Worm (Caenorhabditis elegans) whole organism, L1 larva: ENCODE measurements around the gene Y39B6A.34.
A peak's percentile ranks its signal among the peaks of the same experiment; 100 is the strongest.

Source experiments
- C04F5.9 ChIP-seq: sonication (generic microtip); optimal IDR thresholded peaks from 2 replicates; lab custom pipeline; 2016; ENCODE audit warnings: missing genetic modification characterization, missing compliant biosample characterization
- aha-1 ChIP-seq: fragments of 150-350 bp; optimal IDR thresholded peaks from 2 replicates; lab custom pipeline; 2014; ENCODE audit warnings: missing biosample characterization, missing genetic modification characterization
- blmp-1 ChIP-seq: fragments of 150-350 bp; optimal IDR thresholded peaks from 2 replicates; lab custom pipeline; 2014; ENCODE audit warnings: missing biosample characterization, missing genetic modification characterization
- ces-1 ChIP-seq: fragments of 150-350 bp; optimal IDR thresholded peaks from 2 replicates; lab custom pipeline; 2014; ENCODE audit warnings: missing biosample characterization, missing genetic modification reagents, missing genetic modification characterization
- dpl-1 ChIP-seq, 3 experiments: fragments of 150-350 bp in 2 of 3; sonication (generic microtip) in 1 of 3; optimal IDR thresholded peaks; 2 replicates each; lab custom pipeline; 2014 to 2017; ENCODE audit warnings: missing biosample characterization in 3 of 3, missing genetic modification characterization in 3 of 3, missing genetic modification reagents in 3 of 3
- efl-1 ChIP-seq, 4 experiments: fragments of 150-350 bp; optimal IDR thresholded peaks in 3 of 4; peaks in 1 of 4; 1 replicate in 1 of 4; 2 replicates in 3 of 4; lab custom pipeline; 2014; ENCODE audit warnings: missing biosample characterization in 2 of 4, missing genetic modification characterization in 2 of 4, missing genetic modification reagents in 2 of 4
- efl-3 ChIP-seq: fragments of 200-800 bp; sonication (Bioruptor generic); optimal IDR thresholded peaks from 2 replicates; lab custom pipeline; 2018; ENCODE audit warnings: mild to moderate bottlenecking, missing genetic modification characterization, missing compliant biosample characterization
- egl-13 ChIP-seq: sonication (generic microtip); optimal IDR thresholded peaks from 2 replicates; lab custom pipeline; 2016; ENCODE audit warnings: missing genotype, missing genetic modification reagents, missing genetic modification characterization, missing compliant biosample characterization
- egl-27 ChIP-seq, 2 experiments: fragments of 150-350 bp in 1 of 2; sonication (generic microtip); optimal IDR thresholded peaks; 3 replicates each; lab custom pipeline; 2017 to 2018; ENCODE audit warnings: missing biosample characterization in 2 of 2, missing genetic modification characterization in 2 of 2, missing genetic modification reagents in 2 of 2
- elt-2 ChIP-seq: sonication (generic microtip); optimal IDR thresholded peaks from 2 replicates; lab custom pipeline; 2016; ENCODE audit warnings: missing genetic modification characterization, mild to moderate bottlenecking, inconsistent platforms, missing compliant biosample characterization, missing genetic modification reagents
- elt-3 ChIP-seq, 6 experiments: fragments of 150-350 bp in 1 of 6; sonication (generic microtip); optimal IDR thresholded peaks; 2 replicates each; lab custom pipeline; 2017 to 2018; ENCODE audit warnings: missing biosample characterization in 6 of 6, missing genetic modification characterization in 6 of 6, inconsistent platforms in 1 of 6
- fos-1 ChIP-seq: fragments of 150-350 bp; optimal IDR thresholded peaks from 2 replicates; lab custom pipeline; 2014; ENCODE audit warnings: missing biosample characterization, missing genetic modification characterization
- hlh-17 ChIP-seq: fragments of 200-800 bp; sonication (Bioruptor generic); optimal IDR thresholded peaks from 2 replicates; lab custom pipeline; 2018; ENCODE audit warnings: missing genetic modification characterization, mild to moderate bottlenecking, missing compliant biosample characterization, moderate library complexity, borderline replicate concordance
- hlh-4 ChIP-seq: sonication (generic microtip); optimal IDR thresholded peaks from 2 replicates; lab custom pipeline; 2016; ENCODE audit warnings: mild to moderate bottlenecking, missing genetic modification characterization, missing compliant biosample characterization
- hpl-2 ChIP-seq: fragments of 150-350 bp; optimal IDR thresholded peaks from 2 replicates; lab custom pipeline; 2014; ENCODE audit warnings: missing biosample characterization, missing genetic modification reagents, missing genetic modification characterization
- irx-1 ChIP-seq: sonication (generic microtip); optimal IDR thresholded peaks from 2 replicates; lab custom pipeline; 2016; ENCODE audit warnings: missing genetic modification characterization, missing compliant biosample characterization
- lin-39 ChIP-seq: fragments of 150-350 bp; optimal IDR thresholded peaks from 2 replicates; lab custom pipeline; 2014; ENCODE audit warnings: missing biosample characterization, missing genetic modification reagents, missing genetic modification characterization
- mef-2 ChIP-seq: fragments of 150-350 bp; optimal IDR thresholded peaks from 2 replicates; lab custom pipeline; 2014; ENCODE audit warnings: missing biosample characterization, missing genetic modification characterization
- nhr-237 ChIP-seq: fragments of 150-350 bp; optimal IDR thresholded peaks from 2 replicates; lab custom pipeline; 2014; ENCODE audit warnings: missing biosample characterization, missing genetic modification characterization
- nhr-47 ChIP-seq: sonication (generic microtip); optimal IDR thresholded peaks from 2 replicates; lab custom pipeline; 2016; ENCODE audit warnings: mild to moderate bottlenecking, missing genetic modification characterization, moderate library complexity, missing compliant biosample characterization
- nhr-77 ChIP-seq: fragments of 150-350 bp; optimal IDR thresholded peaks from 2 replicates; lab custom pipeline; 2014; ENCODE audit warnings: missing biosample characterization, missing genetic modification characterization
- nhr-84 ChIP-seq: sonication (generic microtip); optimal IDR thresholded peaks from 2 replicates; lab custom pipeline; 2017; ENCODE audit warnings: missing biosample characterization, missing genetic modification characterization
- pqm-1 ChIP-seq: sonication (generic microtip); optimal IDR thresholded peaks from 3 replicates; lab custom pipeline; 2017; ENCODE audit warnings: missing biosample characterization, missing genetic modification characterization
- sox-4 ChIP-seq: sonication (generic microtip); optimal IDR thresholded peaks from 2 replicates; lab custom pipeline; 2016; ENCODE audit warnings: missing genetic modification characterization, missing compliant biosample characterization
- sup-37 ChIP-seq: fragments of 200-800 bp; sonication (Bioruptor generic); optimal IDR thresholded peaks from 2 replicates; lab custom pipeline; 2018; ENCODE audit warnings: mild to moderate bottlenecking, missing genetic modification characterization, missing compliant biosample characterization
- swsn-7 ChIP-seq: sonication (generic microtip); optimal IDR thresholded peaks from 2 replicates; lab custom pipeline; 2016; ENCODE audit warnings: missing genetic modification characterization, missing compliant biosample characterization
- tbx-2 ChIP-seq: sonication (generic microtip); optimal IDR thresholded peaks from 2 replicates; lab custom pipeline; 2016; ENCODE audit warnings: missing genetic modification characterization, missing compliant biosample characterization
- tlp-1 ChIP-seq: fragments of 150-350 bp; optimal IDR thresholded peaks from 2 replicates; lab custom pipeline; 2014; ENCODE audit warnings: missing biosample characterization, missing genetic modification characterization
- unc-130 ChIP-seq: fragments of 150-350 bp; optimal IDR thresholded peaks from 2 replicates; lab custom pipeline; 2017; ENCODE audit warnings: missing biosample characterization, missing genetic modification characterization, inconsistent platforms
- unc-30 ChIP-seq: sonication (generic microtip); optimal IDR thresholded peaks from 2 replicates; lab custom pipeline; 2017; ENCODE audit warnings: missing biosample characterization, missing genetic modification characterization
- unc-62 ChIP-seq: fragments of 150-350 bp; optimal IDR thresholded peaks from 2 replicates; lab custom pipeline; 2014; ENCODE audit warnings: missing biosample characterization, missing genetic modification reagents, missing genetic modification characterization
- unc-86 ChIP-seq: sonication (generic microtip); optimal IDR thresholded peaks from 2 replicates; lab custom pipeline; 2016; ENCODE audit warnings: missing genetic modification characterization, missing compliant biosample characterization
- ztf-11 ChIP-seq, 2 experiments: sonication (generic microtip); optimal IDR thresholded peaks; 2 replicates each; lab custom pipeline; 2016 to 2017; ENCODE audit warnings: missing genetic modification characterization in 2 of 2, missing biosample characterization in 1 of 2, missing compliant biosample characterization in 1 of 2
- ztf-4 ChIP-seq: fragments of 150-350 bp; optimal IDR thresholded peaks from 2 replicates; lab custom pipeline; 2014; ENCODE audit warnings: missing biosample characterization, missing genetic modification characterization

Y39B6A.34 gene

DNA sequence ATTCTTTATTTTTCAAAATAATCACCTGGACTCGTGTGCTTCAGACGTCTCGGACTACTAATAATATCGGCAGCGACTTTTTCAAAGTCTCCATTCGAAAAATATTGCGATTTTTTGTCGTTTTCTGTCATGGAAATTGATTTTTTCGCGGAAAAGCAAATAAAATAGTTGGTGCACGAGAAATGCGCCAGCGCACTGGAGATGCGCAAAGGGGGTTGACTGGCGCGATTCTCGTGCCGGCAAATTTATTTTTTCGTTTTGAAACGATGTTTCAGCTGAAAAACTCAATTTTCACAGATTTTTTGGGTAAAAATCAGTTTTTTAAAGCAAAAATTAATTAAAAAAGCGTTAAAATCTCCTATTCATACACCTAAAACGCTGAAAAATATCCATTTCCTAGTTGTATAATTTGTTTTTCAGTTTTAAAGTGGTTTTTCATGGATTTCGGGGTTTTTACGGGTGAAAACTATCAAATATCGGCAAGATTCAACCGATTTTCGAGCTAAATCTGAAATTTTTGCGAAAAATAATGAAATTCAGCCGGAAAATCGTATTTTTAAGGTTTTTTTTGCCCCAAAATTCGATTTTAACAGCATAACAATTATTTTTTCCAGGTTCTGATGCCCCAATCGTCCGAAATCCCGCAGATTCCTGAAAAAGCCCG lies 10.4 kb upstream of the Y39B6A.34 start, which contains the start of the genes reps-1 and Y39B6A.37 (continued):
- TF ChIP-seq elt-2 (tag; lab: Kevin White, UChicago) (peak; percentile 53), C04F5.9 (peak; percentile 44), ztf-4 (tag; lab: Kevin White, UChicago) (peak; percentile 24), sox-4 (tag; lab: Kevin White, UChicago) (peak; percentile 56)

DNA sequence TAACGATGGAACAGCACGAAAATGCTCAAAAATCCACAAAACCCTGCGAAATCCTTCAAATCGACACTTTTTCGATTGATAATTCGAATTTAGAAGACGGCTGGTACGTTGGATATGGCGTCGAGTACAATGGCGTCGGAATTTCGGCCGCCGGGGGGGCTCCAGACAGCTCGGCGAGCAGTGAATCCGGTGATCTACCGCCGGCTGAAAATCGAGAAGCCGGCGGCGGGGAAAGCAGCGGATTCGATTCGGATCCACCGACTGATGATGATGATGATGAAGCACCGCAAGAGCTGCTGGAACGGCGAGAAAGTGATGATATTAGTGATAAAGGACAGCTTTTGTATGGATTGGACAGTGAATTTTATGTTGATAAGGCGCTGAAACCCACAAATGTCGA lies 9.9 kb upstream of the Y39B6A.34 start:
- no peak for TF ChIP-seq hlh-17 (GFP tag; lab: Kevin White, UChicago)
- TF ChIP-seq, all 84 proteins: peak for 0

DNA sequence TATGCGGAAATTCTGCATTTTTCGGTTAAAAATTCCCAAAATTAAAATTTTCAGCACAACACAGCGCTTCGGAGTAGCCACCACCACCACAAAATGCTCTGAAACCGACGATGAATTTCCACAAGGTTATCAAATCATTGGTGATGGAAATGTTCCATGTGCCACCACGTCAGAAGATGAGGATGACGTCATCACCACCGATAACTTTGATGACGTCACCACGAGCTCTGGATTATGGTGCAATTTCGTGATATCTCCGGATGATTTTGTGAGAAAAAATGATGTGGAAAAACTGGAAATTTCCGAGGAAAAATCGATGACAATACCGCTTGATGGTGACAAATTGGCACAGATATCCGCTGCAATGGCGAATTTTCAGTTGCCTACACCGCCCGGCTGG lies 7.8 kb upstream of the Y39B6A.34 start:
- no peak for TF ChIP-seq ces-1
- TF ChIP-seq efl-1 (optimal IDR thresholded peaks at IDR 0.05; lab: Kevin White, UChicago) = no peak
- TF ChIP-seq efl-1 (GFP tag; optimal IDR thresholded peaks at IDR 0.05 in 1 of 2; lab: Kevin White, UChicago) = peak in 1 of 2 experiments; percentile 25

DNA sequence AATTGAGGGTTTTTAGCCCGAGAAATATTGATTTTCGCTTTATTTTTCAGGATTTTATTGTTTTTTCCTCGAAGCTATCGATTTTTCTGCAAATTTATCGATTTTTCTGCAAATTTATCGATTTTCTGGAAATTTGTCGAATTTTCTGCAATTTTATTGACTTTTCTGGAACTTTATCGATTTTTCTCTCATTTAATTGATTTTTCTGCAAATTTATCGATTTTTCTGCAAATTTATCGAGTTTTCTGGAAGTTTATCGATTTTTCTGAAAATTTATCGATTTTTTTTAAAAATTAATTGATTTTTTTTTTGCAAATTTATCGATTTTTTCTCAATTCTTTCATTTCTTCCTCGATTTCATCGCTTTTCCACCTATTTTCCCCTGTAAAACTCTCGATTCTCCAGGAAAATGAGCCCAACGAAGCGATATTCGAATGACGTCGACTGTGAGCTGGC lies 7.3 kb upstream of the Y39B6A.34 start, which contains the start of gene gtf-2F2:
TSS of gene gtf-2F2 (plus strand) at position 406 of the 456 bp plus-strand sequence.
- TF ChIP-seq hpl-2 = no peak
- no peak for TF ChIP-seq ztf-11 (tag; optimal IDR thresholded peaks at IDR 0.05; lab: Kevin White, UChicago)
- TF ChIP-seq tlp-1 = no peak
- no peak for TF ChIP-seq lin-39 (tag; lab: Kevin White, UChicago)
- no peak for TF ChIP-seq hlh-4 (tag; lab: Kevin White, UChicago)
- TF ChIP-seq dpl-1 (GFP tag; optimal IDR thresholded peaks at IDR 0.05; lab: Kevin White, UChicago) = no peak
- no peak for TF ChIP-seq nhr-84 (tag; lab: Kevin White, UChicago)
- TF ChIP-seq irx-1 (tag; lab: Kevin White, UChicago) = no peak
- no peak for TF ChIP-seq nhr-47
- TF ChIP-seq unc-86 (tag; lab: Kevin White, UChicago) = no peak
- TF ChIP-seq unc-130 (tag; lab: Kevin White, UChicago) = no peak
- no peak for TF ChIP-seq unc-62 (GFP tag; lab: Kevin White, UChicago)
- TF ChIP-seq sup-37 = no peak
- TF ChIP-seq efl-1 (optimal IDR thresholded peaks at IDR 0.05; lab: Kevin White, UChicago) = no peak
- TF ChIP-seq efl-1 (GFP tag; optimal IDR thresholded peaks at IDR 0.05 in 1 of 2; lab: Kevin White, UChicago) = no peak
- no peak for TF ChIP-seq unc-30
- TF ChIP-seq efl-3 (GFP tag; lab: Kevin White, UChicago) = no peak

DNA sequence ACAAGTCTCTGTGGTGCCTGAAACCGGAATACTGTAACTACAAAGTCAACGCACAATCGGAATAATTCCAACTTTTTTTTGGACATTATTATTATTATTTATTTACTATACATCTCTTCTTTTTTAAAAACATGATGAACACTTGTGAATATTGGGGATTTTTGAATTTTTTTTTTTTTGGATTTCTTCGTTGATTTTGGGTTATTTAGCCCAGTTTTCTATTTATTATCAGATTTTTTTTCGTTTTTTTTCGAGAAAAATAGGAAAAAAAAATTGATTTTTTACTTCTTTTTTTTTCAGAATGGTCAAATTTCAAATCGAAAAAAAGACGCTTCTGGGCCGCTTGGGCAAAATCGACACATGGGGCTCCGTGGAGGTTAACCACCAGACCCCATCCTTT lies 2.8 kb upstream of the Y39B6A.34 start, which contains the start of gene tgt-2:
TSS of gene tgt-2 (plus strand) at position 301 of the 400 bp plus-strand sequence.
- no peak for TF ChIP-seq swsn-7
- no peak for TF ChIP-seq elt-3 (tag; optimal IDR thresholded peaks at IDR 0.05; lab: Kevin White, UChicago)
- TF ChIP-seq mef-2 (tag; lab: Kevin White, UChicago) = no peak
- TF ChIP-seq pqm-1 (tag; lab: Kevin White, UChicago) = no peak
- no peak for TF ChIP-seq blmp-1
- TF ChIP-seq nhr-77 (tag; lab: Kevin White, UChicago) = no peak
- TF ChIP-seq tbx-2 = no peak
- TF ChIP-seq C04F5.9 = no peak
- no peak for TF ChIP-seq fos-1
- no peak for TF ChIP-seq nhr-237
- TF ChIP-seq egl-27 (tag; optimal IDR thresholded peaks at IDR 0.05; lab: Kevin White, UChicago) = no peak
- TF ChIP-seq hpl-2 = no peak
- TF ChIP-seq aha-1 (tag; lab: Kevin White, UChicago) = no peak
- TF ChIP-seq egl-13 (tag; lab: Kevin White, UChicago) = no peak
